Fruit fly (Drosophila melanogaster): ENCODE measurements around the gene CG3842.

Gene CG3842

DNA sequence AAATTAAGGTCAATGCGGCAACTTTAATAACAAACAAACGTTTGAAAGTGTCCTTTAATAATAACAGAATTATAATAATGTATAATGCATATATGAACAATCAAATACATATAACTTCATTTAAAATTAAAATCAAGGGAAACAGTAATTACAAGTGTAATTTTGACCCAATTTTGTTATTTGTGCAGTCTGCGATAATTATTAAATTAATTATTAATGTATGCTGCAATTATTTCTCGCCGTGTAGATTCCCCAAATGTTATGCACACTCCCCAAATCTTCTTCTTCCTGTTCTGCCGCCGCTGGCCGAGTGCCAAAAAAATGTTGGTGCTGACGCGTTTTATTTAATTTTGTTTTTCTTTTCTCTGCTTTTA lies 16.0 kb downstream of the CG3842 start (continued):
- TF ChIP-seq Hr78 (GFP tag; optimal IDR thresholded peaks at IDR 0.05) (peak in 1 of 2 experiments; percentile 81), fd96Cb (tag; optimal IDR thresholded peaks at IDR 0.05) (peak; percentile 90), stwl (tag; optimal IDR thresholded peaks at IDR 0.05) (no peak), da (GFP tag; optimal IDR thresholded peaks at IDR 0.05) (no peak), br (optimal IDR thresholded peaks at IDR 0.05) (no peak), CG6689 (GFP tag; IDR thresholded peaks at IDR 0.05) (peak; percentile 88), CG16813 (GFP tag; IDR thresholded peaks at IDR 0.05; ENCODE audit: partially characterized antibody) (no peak), CG3726 (GFP tag; IDR thresholded peaks at IDR 0.05) (peak; percentile 77), Rx (GFP tag; IDR thresholded peaks at IDR 0.05) (peak; percentile 79), zen (tag; optimal IDR thresholded peaks at IDR 0.05) (peak; percentile 76), CG13894 (tag; optimal IDR thresholded peaks at IDR 0.05) (peak; percentile 85), CG4820 (GFP tag; optimal IDR thresholded peaks at IDR 0.05) (peak; percentile 77), CG12219 (GFP tag; optimal IDR thresholded peaks at IDR 0.05) (peak; percentile 77), insv (GFP tag; optimal IDR thresholded peaks at IDR 0.05) (peak in 1 of 2 experiments; percentile 74), CG7839 (tag; optimal IDR thresholded peaks at IDR 0.05) (peak; percentile 93), pnt (GFP tag; optimal IDR thresholded peaks at IDR 0.05) (no peak), bab2 (GFP tag; optimal IDR thresholded peaks at IDR 0.05) (no peak), CG13624 (GFP tag; optimal IDR thresholded peaks at IDR 0.05) (peak; percentile 28), toy (GFP tag; IDR thresholded peaks at IDR 0.05) (no peak), nmo (GFP tag; optimal IDR thresholded peaks at IDR 0.05) (peak; percentile 94), CG8388 (GFP tag; optimal IDR thresholded peaks at IDR 0.05) (peak; percentile 88), Atf6 (GFP tag; IDR thresholded peaks at IDR 0.05) (peak; percentile 85), CG9876 (GFP tag; optimal IDR thresholded peaks at IDR 0.05) (no peak), aop (GFP tag; IDR thresholded peaks at IDR 0.05) (no peak), mam (GFP tag; optimal IDR thresholded peaks at IDR 0.05) (peak; percentile 41), chinmo (GFP tag; IDR thresholded peaks at IDR 0.05; ENCODE audit: partially characterized antibody) (no peak), MTF-1 (GFP tag; optimal IDR thresholded peaks at IDR 0.05; ENCODE audit: borderline replicate concordance) (peak; percentile 57), CG9609 (GFP tag; optimal IDR thresholded peaks at IDR 0.05) (no peak), CG2129 (GFP tag; IDR thresholded peaks at IDR 0.05; ENCODE audit: partially characterized antibody) (no peak), ssp (GFP tag; IDR thresholded peaks at IDR 0.05) (peak; percentile 69), Ravus (GFP tag; IDR thresholded peaks at IDR 0.05) (peak; percentile 28), shn (GFP tag; optimal IDR thresholded peaks at IDR 0.05) (no peak), pita (GFP tag; optimal IDR thresholded peaks at IDR 0.05) (no peak), mld (GFP tag; IDR thresholded peaks at IDR 0.05; ENCODE audit: partially characterized antibody) (no peak), pros (GFP tag; optimal IDR thresholded peaks at IDR 0.05) (no peak), NFAT (GFP tag; IDR thresholded peaks at IDR 0.05) (peak; percentile 67), Nf-YC (tag; optimal IDR thresholded peaks at IDR 0.05) (peak; percentile 83), chn (GFP tag; optimal IDR thresholded peaks at IDR 0.05) (no peak), crol (GFP tag; IDR thresholded peaks at IDR 0.05) (0 out of 2 replicates have a peak, but pooled peaks have one; percentile 14), CG3995 (GFP tag; optimal IDR thresholded peaks at IDR 0.05) (peak; percentile 18), dysf (GFP tag; IDR thresholded peaks at IDR 0.05) (peak; percentile 89), CrebB (tag; optimal IDR thresholded peaks at IDR 0.05) (peak; percentile 73), CG6683 (GFP tag; optimal IDR thresholded peaks at IDR 0.05) (peak; percentile 76), cad (GFP tag; optimal IDR thresholded peaks at IDR 0.05) (no peak), CG12104 (GFP tag; optimal IDR thresholded peaks at IDR 0.05) (peak; percentile 82), CG1792 (GFP tag; optimal IDR thresholded peaks at IDR 0.05) (no peak), inv (GFP tag; IDR thresholded peaks at IDR 0.05; ENCODE audit: partially characterized antibody) (no peak), YL-1 (GFP tag; optimal IDR thresholded peaks at IDR 0.05) (peak; percentile 61), Ets97D (GFP tag; optimal IDR thresholded peaks at IDR 0.05) (no peak), Bgb (GFP tag; IDR thresholded peaks at IDR 0.05; ENCODE audit: partially characterized antibody) (no peak), scrt (GFP tag; optimal IDR thresholded peaks at IDR 0.05) (peak; percentile 77)

Data from whole organism, embryonic.